Worm (Caenorhabditis elegans): ENCODE measurements around the gene Y39C12A.9.

ce11 chrIV:12275892-12276291 lies 16.9 kb upstream of the Y39C12A.9 start, which contains the start of gene vps-8:
- TF ChIP-seq tbx-2 (tag; optimal IDR thresholded peaks at IDR 0.05) = no peak
- TF ChIP-seq nfya-1 (tag; optimal IDR thresholded peaks at IDR 0.05) = no peak
- no peak for TF ChIP-seq eyg-1 (tag; optimal IDR thresholded peaks at IDR 0.05)
- no peak for TF ChIP-seq fkh-10 (GFP tag; optimal IDR thresholded peaks at IDR 0.05)
- TF ChIP-seq C38D4.7 (GFP tag; optimal IDR thresholded peaks at IDR 0.05) = no peak
- no peak for TF ChIP-seq K02D7.2 (tag; optimal IDR thresholded peaks at IDR 0.05)
- TF ChIP-seq npax-4 (tag; optimal IDR thresholded peaks at IDR 0.05) = no peak
- no peak for TF ChIP-seq hlh-30 (tag; optimal IDR thresholded peaks at IDR 0.05; ENCODE audit: insufficient read depth)
- TF ChIP-seq ttx-3 (tag; optimal IDR thresholded peaks at IDR 0.05) = no peak
